Fruit fly (Drosophila melanogaster): Measurements from ENCODE around the gene CG1273.

Gene CG1273

dm6 chr3L:4263502-4263901 lies at the start of gene CG1273:
CG1273 (plus strand) TSS chr3L:4263719.
- no peak for TF ChIP-seq lola (GFP tag; optimal IDR thresholded peaks at IDR 0.05)
- TF ChIP-seq CrebA (GFP tag; optimal IDR thresholded peaks at IDR 0.05; ENCODE audit: borderline replicate concordance) = no peak
- no peak for TF ChIP-seq GATAd (GFP tag; optimal IDR thresholded peaks at IDR 0.05)
- TF ChIP-seq dmrt93B (GFP tag; optimal IDR thresholded peaks at IDR 0.05) = no peak
- no peak for TF ChIP-seq woc (GFP tag; optimal IDR thresholded peaks at IDR 0.05)

dm6 chr3L:4215079-4215478 lies 48.4 kb upstream of the CG1273 start, which contains the start of gene Cpr64Ad:
Cpr64Ad (plus strand) TSS chr3L:4215379.
- TF ChIP-seq CG9705 (GFP tag; optimal IDR thresholded peaks at IDR 0.05) (no peak), GATAd (GFP tag; optimal IDR thresholded peaks at IDR 0.05) (no peak), Rel (GFP tag; optimal IDR thresholded peaks at IDR 0.05) (no peak), Rel (tag; optimal IDR thresholded peaks at IDR 0.05) (no peak), Dfd (GFP tag; optimal IDR thresholded peaks at IDR 0.05) (no peak), h (GFP tag; optimal IDR thresholded peaks at IDR 0.05) (no peak), Jra (GFP tag; optimal IDR thresholded peaks at IDR 0.05) (no peak), CrebA (GFP tag; optimal IDR thresholded peaks at IDR 0.05; ENCODE audit: borderline replicate concordance) (no peak), fru (GFP tag; optimal IDR thresholded peaks at IDR 0.05) (no peak), br (GFP tag; optimal IDR thresholded peaks at IDR 0.05) (no peak)

- TF ChIP-seq N (GFP tag; optimal IDR thresholded peaks at IDR 0.05) = peak; percentile 41
- TF ChIP-seq Vsx2 (GFP tag; optimal IDR thresholded peaks at IDR 0.05; ENCODE audit: partially characterized antibody) = peak; percentile 58
- TF ChIP-seq sage (GFP tag; optimal IDR thresholded peaks at IDR 0.05) = no peak
- peak; percentile 95 for TF ChIP-seq Myc (optimal IDR thresholded peaks at IDR 0.05)
- peak; percentile 61 for TF ChIP-seq h (GFP tag; optimal IDR thresholded peaks at IDR 0.05)
Measured at dm6 chr3L:4219291-4220228, 44.0 kb upstream of the CG1273 start.

- peak; percentile 56 for TF ChIP-seq rgr (GFP tag; optimal IDR thresholded peaks at IDR 0.05)
- peak; percentile 34 for TF ChIP-seq OdsH (GFP tag; optimal IDR thresholded peaks at IDR 0.05)
- TF ChIP-seq usp (GFP tag; optimal IDR thresholded peaks at IDR 0.05) = no peak
- peak; percentile 58 for TF ChIP-seq fru (GFP tag; optimal IDR thresholded peaks at IDR 0.05)
- peak; percentile 4 for TF ChIP-seq psq (GFP tag; optimal IDR thresholded peaks at IDR 0.05)
- peak; percentile 41 for TF ChIP-seq Hr83 (GFP tag; optimal IDR thresholded peaks at IDR 0.05; ENCODE audit: poor library complexity, severe bottlenecking)
- TF ChIP-seq Hr78 (GFP tag; optimal IDR thresholded peaks at IDR 0.05) = no peak
- TF ChIP-seq CG32264 (GFP tag; optimal IDR thresholded peaks at IDR 0.05) = no peak
- TF ChIP-seq Hnf4 (GFP tag; optimal IDR thresholded peaks at IDR 0.05) = peak; percentile 40
- no peak for TF ChIP-seq Myc (optimal IDR thresholded peaks at IDR 0.05)
- TF ChIP-seq dl (GFP tag; optimal IDR thresholded peaks at IDR 0.05; ENCODE audit: insufficient read depth in 1 of 2, partially characterized antibody in 2 of 2) = no peak
- TF ChIP-seq br (GFP tag; optimal IDR thresholded peaks at IDR 0.05) = peak; percentile 7
- no peak for TF ChIP-seq tai (GFP tag; optimal IDR thresholded peaks at IDR 0.05)
- TF ChIP-seq h (GFP tag; optimal IDR thresholded peaks at IDR 0.05) = peak; percentile 4
- peak in 1 of 2 experiments; percentile 22 for TF ChIP-seq foxo (GFP tag; optimal IDR thresholded peaks at IDR 0.05)
- TF ChIP-seq Mio (GFP tag; optimal IDR thresholded peaks at IDR 0.05) = no peak
- TF ChIP-seq N (GFP tag; optimal IDR thresholded peaks at IDR 0.05) = no peak
- no peak for TF ChIP-seq brk (GFP tag; optimal IDR thresholded peaks at IDR 0.05)
- no peak for TF ChIP-seq HLH106 (tag; optimal IDR thresholded peaks at IDR 0.05)
- no peak for TF ChIP-seq Vsx2 (GFP tag; optimal IDR thresholded peaks at IDR 0.05; ENCODE audit: partially characterized antibody)
Measured at dm6 chr3L:4220679-4221078, 42.8 kb upstream of the CG1273 start.

dm6 chr3L:4221226-4221770 lies 42.2 kb upstream of the CG1273 start:
- TF ChIP-seq Rel (GFP tag; optimal IDR thresholded peaks at IDR 0.05) (no peak), Rel (tag; optimal IDR thresholded peaks at IDR 0.05) (peak; percentile 44), ey (GFP tag; optimal IDR thresholded peaks at IDR 0.05) (no peak)
